Worm (Caenorhabditis elegans) whole organism, midembryonic: ENCODE data around the gene sdha-1.
"Not testable (repeated sequence)": the region's sequence is repeated elsewhere in the genome, so short reads cannot be mapped to it uniquely, and the experiment has no call there.

Experiments
- flt-1 ChIP-seq: fragments of 200-800 bp; sonication (Bioruptor generic); IDR thresholded peaks from 2 replicates; pipeline ENCODE4 v1.3.6; 2022; ENCODE audit warnings: missing genetic modification characterization, missing compliant biosample characterization
- klf-2 ChIP-seq: fragments of 200-800 bp; sonication (Bioruptor generic); conservative IDR thresholded peaks from 2 replicates; pipeline ENCODE4 v1.3.6; 2022; ENCODE audit warnings: missing genetic modification reagents, missing genetic modification characterization, missing compliant biosample characterization
- ref-1 ChIP-seq: fragments of 200-800 bp; sonication (Bioruptor generic); conservative IDR thresholded peaks from 2 replicates; pipeline ENCODE4 v1.3.6; 2022; ENCODE audit warnings: missing genetic modification reagents, missing genetic modification characterization, missing compliant biosample characterization
- tab-1 ChIP-seq: fragments of 200-800 bp; sonication (Bioruptor generic); IDR thresholded peaks from 2 replicates; pipeline ENCODE4 v1.3.6; 2022; ENCODE audit warnings: missing genetic modification characterization, missing compliant biosample characterization
- ztf-23 ChIP-seq: fragments of 200-800 bp; sonication (Bioruptor generic); IDR thresholded peaks from 2 replicates; pipeline ENCODE4 v1.3.6; 2022; ENCODE audit warnings: missing genetic modification reagents, missing genetic modification characterization, missing compliant biosample characterization

DNA sequence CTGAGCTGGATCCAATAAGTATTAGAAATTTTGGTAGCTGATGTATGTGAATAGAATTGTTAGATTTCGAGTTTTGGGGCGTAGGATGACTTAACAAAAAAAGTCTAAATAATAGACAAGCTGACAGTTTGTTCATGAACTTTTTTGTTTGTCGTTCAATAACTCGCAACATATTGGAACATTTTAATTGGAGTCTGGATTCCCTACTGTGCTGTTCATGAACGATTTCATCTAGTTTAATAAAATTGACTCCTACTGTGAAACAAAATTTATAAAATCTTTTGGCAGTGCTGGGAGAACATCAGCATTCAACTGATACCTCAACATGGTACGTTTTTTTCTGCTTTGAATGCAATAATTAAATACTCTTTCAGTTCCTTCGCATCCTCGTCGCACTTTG lies 4.3 kb downstream of the sdha-1 start, which contains the start of gene nspc-7:
- TF ChIP-seq klf-2 (GFP tag; lab: Robert Waterston, UW); tab-1 (GFP tag; lab: Robert Waterston, UW); flt-1; ref-1 (GFP tag; lab: Robert Waterston, UW); ztf-23 (GFP tag; lab: Robert Waterston, UW): not testable (repeated sequence)
